Worm (Caenorhabditis elegans) whole organism, midembryonic: ENCODE data around the gene nuo-3.
A peak's percentile ranks its signal among the peaks of the same experiment; 100 is the strongest.
"Not testable (repeated sequence)": the region's sequence is repeated elsewhere in the genome, so short reads cannot be mapped to it uniquely, and the experiment has no call there.

ENCODE experiments used
- T22C8.4 ChIP-seq: fragments of 200-800 bp; sonication (Bioruptor generic); IDR thresholded peaks from 2 replicates; pipeline ENCODE4 v1.3.6; 2022; ENCODE audit warnings: missing genetic modification characterization, missing compliant biosample characterization
- cog-1 ChIP-seq: sonication (generic microtip); optimal IDR thresholded peaks from 2 replicates; lab custom pipeline; 2016; ENCODE audit warnings: missing genetic modification characterization, missing compliant biosample characterization
- flt-1 ChIP-seq: fragments of 200-800 bp; sonication (Bioruptor generic); IDR thresholded peaks from 2 replicates; pipeline ENCODE4 v1.3.6; 2022; ENCODE audit warnings: missing genetic modification characterization, missing compliant biosample characterization
- klf-2 ChIP-seq: fragments of 200-800 bp; sonication (Bioruptor generic); conservative IDR thresholded peaks from 2 replicates; pipeline ENCODE4 v1.3.6; 2022; ENCODE audit warnings: missing genetic modification reagents, missing genetic modification characterization, missing compliant biosample characterization
- med-1 ChIP-seq: sonication (generic microtip); optimal IDR thresholded peaks from 2 replicates; lab custom pipeline; 2017; ENCODE audit warnings: missing genetic modification characterization, mild to moderate bottlenecking, missing compliant biosample characterization, antibody characterized with exemption, missing genetic modification reagents; ENCODE audit not compliant: insufficient read depth
- ref-1 ChIP-seq: fragments of 200-800 bp; sonication (Bioruptor generic); conservative IDR thresholded peaks from 2 replicates; pipeline ENCODE4 v1.3.6; 2022; ENCODE audit warnings: missing genetic modification reagents, missing genetic modification characterization, missing compliant biosample characterization
- tab-1 ChIP-seq: fragments of 200-800 bp; sonication (Bioruptor generic); IDR thresholded peaks from 2 replicates; pipeline ENCODE4 v1.3.6; 2022; ENCODE audit warnings: missing genetic modification characterization, missing compliant biosample characterization
- ztf-23 ChIP-seq: fragments of 200-800 bp; sonication (Bioruptor generic); IDR thresholded peaks from 2 replicates; pipeline ENCODE4 v1.3.6; 2022; ENCODE audit warnings: missing genetic modification reagents, missing genetic modification characterization, missing compliant biosample characterization
- ztf-29 ChIP-seq: fragments of 200-800 bp; sonication (Bioruptor generic); IDR thresholded peaks from 2 replicates; pipeline ENCODE4 v1.3.6; 2022; ENCODE audit warnings: missing genetic modification reagents, missing genetic modification characterization, missing compliant biosample characterization

Gene nuo-3

DNA sequence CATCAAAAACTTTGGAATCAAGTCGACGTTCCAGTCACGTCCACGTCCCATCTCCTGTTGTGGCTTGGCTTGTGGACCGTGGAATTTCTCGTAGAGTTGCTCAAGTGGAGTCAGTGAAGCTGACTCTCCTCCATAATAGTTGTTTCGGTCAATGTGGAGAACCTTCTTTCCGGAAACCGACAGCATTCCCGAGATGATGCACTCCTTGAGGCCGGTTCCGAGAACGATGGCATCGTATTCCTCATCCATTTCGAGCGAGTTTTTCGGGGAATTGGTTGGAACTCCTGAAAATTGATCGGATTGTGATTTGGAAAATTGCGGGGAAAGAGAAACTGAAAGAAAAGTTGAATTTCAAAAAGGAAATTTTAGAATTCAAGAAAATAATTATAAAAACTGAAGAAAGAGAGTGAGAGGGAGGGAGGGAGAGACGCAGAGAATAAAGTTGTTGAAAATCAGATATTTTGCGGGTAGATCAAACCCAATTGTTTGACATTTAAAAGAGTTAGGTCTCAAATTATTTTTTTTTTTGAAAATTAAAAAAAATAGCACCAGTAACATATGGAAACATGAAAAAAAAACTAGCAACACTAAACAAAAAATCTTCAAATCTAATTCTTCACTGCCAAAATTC lies 4.6 kb downstream of the nuo-3 start, which contains the start of gene gdi-1:
gdi-1 (minus strand) TSS at position 286 of the 631 bp plus-strand sequence.
- no peak for TF ChIP-seq T22C8.4 (GFP tag; lab: Robert Waterston, UW)
- no peak for TF ChIP-seq flt-1
- no peak for TF ChIP-seq cog-1
- TF ChIP-seq tab-1 = no peak
- no peak for TF ChIP-seq med-1 (GFP tag; lab: Kevin White, UChicago)
- TF ChIP-seq klf-2 = no peak

DNA sequence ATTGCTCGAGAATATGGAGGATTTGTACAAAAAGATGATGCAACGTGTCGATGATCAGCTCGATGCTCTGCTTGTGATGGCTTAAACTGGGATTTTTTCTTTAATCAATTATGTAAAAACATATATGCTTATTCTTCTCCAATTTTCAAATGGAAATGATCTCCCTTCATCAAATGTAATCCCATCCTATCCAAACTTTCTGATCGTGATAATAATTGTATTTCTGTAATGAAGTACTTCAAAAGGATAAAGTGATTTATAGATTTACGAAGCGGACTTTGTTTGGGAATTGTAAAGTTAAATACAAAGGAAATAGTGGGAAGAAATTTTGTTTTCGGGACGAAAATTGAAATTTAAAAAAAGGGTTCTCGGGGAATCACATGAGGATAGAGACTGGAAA lies 6.8 kb downstream of the nuo-3 start:
- TF ChIP-seq med-1 (GFP tag; lab: Kevin White, UChicago) (no peak), tab-1 (no peak), cog-1 (no peak), ref-1 (GFP tag; lab: Robert Waterston, UW) (no peak), flt-1 (no peak), ztf-23 (GFP tag; lab: Robert Waterston, UW) (no peak), klf-2 (no peak), ztf-29 (GFP tag; lab: Robert Waterston, UW) (no peak), T22C8.4 (GFP tag; lab: Robert Waterston, UW) (no peak)

DNA sequence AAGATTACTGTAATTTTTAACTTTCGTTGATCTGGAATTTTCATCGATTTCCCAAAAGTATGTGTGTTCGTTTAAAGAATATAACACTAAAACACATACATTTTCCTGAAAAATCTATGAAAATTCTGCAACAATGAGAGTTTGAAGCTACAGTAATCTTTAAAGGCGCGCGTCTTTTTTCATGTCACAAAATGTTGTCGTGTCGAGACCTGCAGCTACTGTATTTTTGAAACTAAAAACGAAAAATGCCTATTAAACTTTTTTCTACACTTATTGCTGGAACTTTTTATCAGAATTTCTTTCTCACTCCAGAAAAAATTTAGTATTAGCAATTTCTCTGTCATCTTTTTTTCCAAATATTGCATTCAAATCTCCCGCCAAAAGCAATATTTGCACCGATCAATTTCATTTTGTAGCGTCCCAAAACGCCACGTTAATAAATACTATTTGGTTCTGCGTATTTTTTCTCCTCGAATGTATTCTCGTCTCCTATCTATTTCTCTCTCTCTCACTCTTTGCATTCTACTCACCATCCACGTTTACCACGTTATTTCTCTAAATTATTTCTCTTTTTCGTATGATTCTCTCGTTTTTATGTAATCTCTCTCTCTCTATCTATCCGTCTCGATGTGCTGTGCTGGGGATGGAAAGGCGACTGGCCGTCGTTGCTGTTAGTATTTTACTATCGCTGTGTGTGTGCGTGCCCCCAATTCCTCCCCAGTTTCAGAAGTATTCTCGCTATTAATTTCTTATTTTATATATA lies 10.8 kb downstream of the nuo-3 start, which contains the start of gene melo-1:
melo-1 (plus strand) TSS at position 658 of the 763 bp plus-strand sequence.
- TF ChIP-seq klf-2 (no peak), ref-1 (GFP tag; lab: Robert Waterston, UW) (no peak), cog-1 (no peak), ztf-29 (GFP tag; lab: Robert Waterston, UW) (no peak), flt-1 (no peak), ztf-23 (GFP tag; lab: Robert Waterston, UW) (no peak), tab-1 (no peak), T22C8.4 (GFP tag; lab: Robert Waterston, UW) (no peak)

DNA sequence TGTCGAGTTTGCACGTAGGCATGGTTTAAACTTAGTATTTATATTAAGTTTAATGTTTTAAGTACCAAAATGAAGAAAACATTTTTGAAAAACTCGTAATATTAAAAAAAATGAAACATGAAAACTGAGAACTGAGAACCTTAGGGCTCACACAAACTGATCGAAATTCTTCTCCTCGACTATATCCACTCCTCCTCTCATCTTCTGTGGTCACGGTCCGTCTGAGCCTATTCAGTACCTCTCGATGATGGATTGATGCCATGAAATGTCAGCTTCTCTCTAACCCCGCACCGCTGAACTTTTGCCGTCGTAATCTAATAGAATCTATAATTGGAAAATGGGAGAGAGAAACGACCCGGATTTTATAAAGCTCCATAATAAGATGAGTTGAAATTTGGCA lies 12.9 kb downstream of the nuo-3 start, which contains the start of gene nlp-56:
nlp-56 (minus strand) TSS at position 257 of the 400 bp plus-strand sequence.
- no peak for TF ChIP-seq T22C8.4 (GFP tag; lab: Robert Waterston, UW)
- no peak for TF ChIP-seq med-1 (GFP tag; lab: Kevin White, UChicago)
- no peak for TF ChIP-seq flt-1
- no peak for TF ChIP-seq cog-1
- TF ChIP-seq ref-1 (GFP tag; lab: Robert Waterston, UW) = no peak
- no peak for TF ChIP-seq ztf-29 (GFP tag; lab: Robert Waterston, UW)
- no peak for TF ChIP-seq ztf-23 (GFP tag; lab: Robert Waterston, UW)
- no peak for TF ChIP-seq klf-2
- no peak for TF ChIP-seq tab-1

DNA sequence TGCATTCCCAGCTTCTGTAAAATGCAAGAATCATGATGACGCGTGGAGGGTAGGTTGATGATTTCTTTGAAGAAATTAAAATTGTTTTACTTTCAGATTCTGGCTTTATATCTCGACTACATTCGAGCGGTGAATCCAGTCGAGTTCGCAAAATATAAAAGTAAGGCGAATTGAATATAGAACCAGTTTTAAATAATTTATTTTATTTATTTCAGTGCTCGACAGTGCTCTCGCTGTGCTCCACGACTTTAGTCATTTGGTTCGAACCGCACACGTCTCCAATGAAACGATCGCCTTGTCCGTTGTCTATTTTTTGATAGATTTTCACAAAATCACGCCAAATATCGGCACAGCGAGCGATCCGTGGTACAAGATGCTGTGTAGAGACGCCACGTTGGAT lies 15.1 kb downstream of the nuo-3 start, which contains the start of gene Y57G11C.1130:
Y57G11C.1130 (plus strand) TSS at position 301 of the 400 bp plus-strand sequence.
- TF ChIP-seq tab-1 = no peak
- TF ChIP-seq klf-2 = no peak
- no peak for TF ChIP-seq cog-1

DNA sequence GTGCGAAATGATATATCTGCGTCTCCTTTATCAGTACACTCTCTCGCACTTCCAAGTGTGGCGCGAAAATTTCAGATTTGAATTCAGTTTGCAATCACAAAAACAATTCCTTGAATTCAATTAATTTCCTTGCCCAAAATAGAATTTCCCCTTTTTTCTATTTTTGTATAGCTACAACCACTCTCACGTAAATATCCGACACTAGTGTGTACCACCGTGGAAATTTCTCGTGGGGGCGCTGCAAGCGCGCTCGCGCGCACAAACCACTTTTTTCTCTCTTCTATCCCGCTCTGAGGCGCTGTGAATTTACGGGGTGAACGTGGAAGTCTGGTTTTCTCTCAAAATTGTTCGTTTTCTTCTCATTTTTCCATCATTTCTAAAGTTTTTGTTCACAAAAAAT lies 15.8 kb downstream of the nuo-3 start, which contains the start of gene Y57G11C.8:
Y57G11C.8 (plus strand) TSS at position 301 of the 400 bp plus-strand sequence.
- no peak for TF ChIP-seq ztf-23 (GFP tag; lab: Robert Waterston, UW)
- TF ChIP-seq ref-1 (GFP tag; lab: Robert Waterston, UW) = no peak
- no peak for TF ChIP-seq T22C8.4 (GFP tag; lab: Robert Waterston, UW)
- TF ChIP-seq tab-1 = no peak
- TF ChIP-seq cog-1 = no peak
- no peak for TF ChIP-seq flt-1
- TF ChIP-seq klf-2 = no peak
- TF ChIP-seq ztf-29 (GFP tag; lab: Robert Waterston, UW) = no peak

DNA sequence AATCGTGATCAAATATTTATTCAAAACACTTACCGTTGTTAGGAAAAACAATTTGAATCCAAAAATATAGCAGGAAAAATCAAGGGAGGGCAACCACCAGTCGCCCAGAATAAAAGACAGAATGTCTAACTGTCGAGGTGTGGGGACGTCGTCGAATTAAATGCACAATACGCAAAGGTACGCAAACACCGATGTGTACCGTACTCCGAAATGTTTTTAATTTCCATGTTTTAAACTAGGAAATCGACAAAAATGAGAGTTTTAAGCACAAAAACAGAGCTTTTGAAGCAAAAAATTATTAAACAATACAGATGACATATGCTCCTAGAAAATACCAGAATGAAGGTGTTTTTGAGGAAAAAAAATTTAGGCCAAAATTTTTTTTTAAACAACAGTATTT lies 22.9 kb downstream of the nuo-3 start, which contains the start of gene Y57G11C.51:
Y57G11C.51 (minus strand) TSS at position 101 of the 400 bp plus-strand sequence.
- not testable (repeated sequence) for TF ChIP-seq klf-2; med-1 (GFP tag; lab: Kevin White, UChicago); T22C8.4 (GFP tag; lab: Robert Waterston, UW)

DNA sequence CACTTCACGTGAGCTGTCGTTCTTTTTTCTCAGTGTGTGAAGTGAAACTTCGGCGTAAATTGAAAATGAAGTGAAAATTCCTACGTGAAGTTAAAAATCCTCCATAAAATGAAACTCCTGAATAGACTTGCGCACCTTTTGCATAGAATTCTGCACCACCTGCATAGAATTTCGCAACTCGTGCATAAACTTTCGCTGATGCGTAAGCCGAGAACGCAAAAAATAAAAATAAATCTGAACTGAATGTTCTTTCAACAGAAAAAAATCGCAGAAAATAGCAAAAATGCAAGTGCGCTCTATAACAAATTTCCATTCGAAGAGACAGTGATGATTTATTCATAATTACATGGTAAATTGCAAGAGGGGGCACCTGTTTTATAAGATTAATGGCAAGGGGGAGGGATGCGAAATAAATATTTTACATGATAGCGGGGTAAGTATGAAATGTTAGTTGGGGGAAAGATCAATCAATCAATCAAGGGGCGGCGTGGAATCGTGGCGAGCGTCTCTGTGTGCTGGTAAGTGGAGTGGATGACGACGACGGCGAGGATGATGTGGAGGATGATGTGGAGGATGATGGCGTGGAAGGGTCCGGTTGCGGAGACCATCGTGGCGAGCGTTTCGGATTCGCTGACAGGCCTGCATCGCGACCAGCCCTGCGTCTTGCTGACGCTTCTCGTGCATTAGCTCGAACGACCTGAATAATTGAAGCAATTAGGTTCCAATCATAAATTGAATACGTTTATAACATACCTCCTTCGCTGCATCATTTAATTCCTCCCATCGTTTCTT lies 23.9 kb downstream of the nuo-3 start, which contains the start of gene Y57G11C.36:
Y57G11C.36 (minus strand) TSS at position 502 of the 792 bp plus-strand sequence.
- TF ChIP-seq tab-1 (0 out of 2 replicates have a peak, but pooled peaks have one; percentile 18), ztf-23 (GFP tag; lab: Robert Waterston, UW) (no peak)

DNA sequence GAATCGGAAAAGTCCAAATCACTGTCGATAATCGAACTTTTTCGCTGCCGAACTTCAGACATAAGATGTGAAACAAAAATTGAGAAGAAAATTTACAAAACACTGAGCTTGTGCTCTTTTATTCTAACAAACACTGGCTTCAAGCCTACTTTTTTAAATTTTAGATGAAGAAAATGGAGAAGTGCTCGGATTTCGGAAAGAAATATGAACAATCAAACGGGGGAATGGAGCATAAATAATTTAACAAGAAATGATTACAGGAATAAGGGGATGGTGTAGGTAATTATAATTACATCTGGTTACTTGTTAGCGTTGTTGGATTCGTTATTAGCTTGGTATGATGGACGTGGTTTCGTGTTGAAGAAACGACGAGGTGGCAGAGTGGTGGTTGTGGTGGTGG lies 26.0 kb downstream of the nuo-3 start, which contains the start of gene degl-1:
degl-1 (minus strand) TSS at position 101 of the 400 bp plus-strand sequence.
- no peak for TF ChIP-seq ref-1 (GFP tag; lab: Robert Waterston, UW)
- no peak for TF ChIP-seq cog-1
- TF ChIP-seq ztf-23 (GFP tag; lab: Robert Waterston, UW) = no peak
- TF ChIP-seq flt-1 = no peak
- no peak for TF ChIP-seq tab-1

DNA sequence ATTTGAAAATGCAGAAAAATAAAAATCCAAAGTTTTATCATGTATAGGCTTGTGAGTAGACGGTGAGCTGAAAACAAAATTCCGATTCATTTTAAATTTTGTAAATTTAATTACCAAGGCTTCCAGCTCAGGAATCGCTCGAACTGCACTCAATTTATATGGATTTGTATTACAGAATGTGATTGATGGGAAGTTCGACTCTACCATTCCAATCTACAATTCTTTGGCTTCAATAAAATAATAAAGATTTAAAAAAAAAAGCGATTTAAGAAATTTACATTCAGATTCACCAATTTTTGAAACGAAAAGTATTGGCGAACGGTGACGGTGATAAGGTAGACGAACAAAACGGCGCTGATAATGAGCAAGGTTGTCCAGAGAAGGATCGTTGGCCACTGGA lies 26.7 kb downstream of the nuo-3 start:
- no peak for TF ChIP-seq tab-1
- no peak for TF ChIP-seq klf-2
- TF ChIP-seq cog-1 = no peak
- TF ChIP-seq med-1 (GFP tag; lab: Kevin White, UChicago) = no peak
- no peak for TF ChIP-seq flt-1
- TF ChIP-seq ref-1 (GFP tag; lab: Robert Waterston, UW) = no peak
- TF ChIP-seq T22C8.4 (GFP tag; lab: Robert Waterston, UW) = no peak
- TF ChIP-seq ztf-23 (GFP tag; lab: Robert Waterston, UW) = no peak
- TF ChIP-seq ztf-29 (GFP tag; lab: Robert Waterston, UW) = no peak
